Worm (Caenorhabditis elegans) whole organism, early embryonic: ENCODE results near the gene sss-1.

ENCODE experiments used
- B0310.2 ChIP-seq: sonication (generic microtip); optimal IDR thresholded peaks from 2 replicates; lab custom pipeline; 2016; ENCODE audit warnings: mild to moderate bottlenecking, missing genetic modification characterization, missing compliant biosample characterization
- F13C5.2 ChIP-seq: sonication (generic microtip); optimal IDR thresholded peaks from 2 replicates; lab custom pipeline; 2017; ENCODE audit warnings: mild to moderate bottlenecking, missing genetic modification characterization, inconsistent platforms, missing compliant biosample characterization
- aly-1 ChIP-seq: sonication (generic microtip); optimal IDR thresholded peaks from 2 replicates; lab custom pipeline; 2016; ENCODE audit warnings: missing genetic modification characterization, missing compliant biosample characterization
- ama-1 ChIP-seq: fragments of 150-350 bp; optimal IDR thresholded peaks from 2 replicates; lab custom pipeline; 2014
- ceh-13 ChIP-seq: fragments of 200-800 bp; sonication (Bioruptor generic); optimal IDR thresholded peaks from 2 replicates; lab custom pipeline; 2018; ENCODE audit warnings: mild to moderate bottlenecking, missing genetic modification characterization, missing compliant biosample characterization
- ceh-36 ChIP-seq: sonication (generic microtip); optimal IDR thresholded peaks from 2 replicates; lab custom pipeline; 2016; ENCODE audit warnings: missing genetic modification characterization, inconsistent platforms, missing compliant biosample characterization
- ets-7 ChIP-seq: sonication (generic microtip); optimal IDR thresholded peaks from 2 replicates; lab custom pipeline; 2016; ENCODE audit warnings: missing genotype, missing genetic modification characterization, missing compliant biosample characterization
- flt-1 ChIP-seq: fragments of 200-800 bp; sonication (Bioruptor generic); IDR thresholded peaks from 2 replicates; pipeline ENCODE4 v1.3.6; 2022; ENCODE audit warnings: missing genetic modification characterization, missing compliant biosample characterization
- hmbx-1 ChIP-seq: sonication (generic microtip); optimal IDR thresholded peaks from 2 replicates; lab custom pipeline; 2016; ENCODE audit warnings: mild to moderate bottlenecking, missing genetic modification characterization, missing compliant biosample characterization
- hmg-4 ChIP-seq: fragments of 200-800 bp; sonication (Bioruptor generic); optimal IDR thresholded peaks from 2 replicates; lab custom pipeline; 2018; ENCODE audit warnings: mild to moderate bottlenecking, missing genetic modification characterization, missing compliant biosample characterization
- hnd-1 ChIP-seq: sonication (generic microtip); optimal IDR thresholded peaks from 2 replicates; lab custom pipeline; 2016; ENCODE audit warnings: missing genetic modification characterization, missing compliant biosample characterization
- pes-1 ChIP-seq: fragments of 200-800 bp; sonication (Bioruptor generic); IDR thresholded peaks from 2 replicates; pipeline ENCODE4 v1.3.6; 2022; ENCODE audit warnings: missing genetic modification reagents, missing genetic modification characterization, missing compliant biosample characterization
- scrt-1 ChIP-seq: fragments of 200-800 bp; sonication (Bioruptor generic); IDR thresholded peaks from 2 replicates; pipeline ENCODE4 v1.3.6; 2022; ENCODE audit warnings: missing genetic modification characterization, missing compliant biosample characterization
- sea-1 ChIP-seq: fragments of 200-800 bp; sonication (Bioruptor generic); conservative IDR thresholded peaks from 2 replicates; pipeline ENCODE4 v1.3.6; 2022; ENCODE audit warnings: missing genetic modification characterization, missing compliant biosample characterization
- tbx-11 ChIP-seq: fragments of 200-800 bp; sonication (Bioruptor generic); IDR thresholded peaks from 2 replicates; pipeline ENCODE4 v1.3.6; 2022; ENCODE audit warnings: missing genetic modification characterization, missing compliant biosample characterization
- tbx-37 ChIP-seq: fragments of 200-800 bp; sonication (Bioruptor generic); conservative IDR thresholded peaks from 2 replicates; pipeline ENCODE4 v1.3.6; 2022; ENCODE audit warnings: missing genetic modification reagents, missing genetic modification characterization, missing compliant biosample characterization
- tra-4 ChIP-seq: sonication (generic microtip); optimal IDR thresholded peaks from 2 replicates; lab custom pipeline; 2017; ENCODE audit warnings: missing genetic modification characterization, missing compliant biosample characterization

The sss-1 gene

DNA sequence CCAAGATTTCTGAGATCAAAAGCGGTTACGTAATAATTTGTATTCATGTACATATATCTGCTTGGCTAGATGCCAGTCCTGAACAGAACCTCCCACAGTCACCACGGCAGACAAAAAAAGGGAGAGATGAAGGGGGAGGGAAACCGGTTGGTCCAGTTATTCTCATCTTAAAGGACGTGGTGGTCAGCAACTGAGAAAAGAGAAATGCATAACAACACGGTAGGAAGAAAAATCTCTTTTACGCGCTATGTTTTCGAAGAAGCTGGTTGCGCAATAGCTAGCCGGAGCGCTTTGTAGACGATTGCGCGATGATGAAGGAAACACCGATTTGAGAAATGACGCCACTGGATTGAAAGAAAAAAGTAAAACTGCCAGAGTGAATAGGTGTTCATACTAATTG lies 24.5 kb upstream of the sss-1 start:
- TF ChIP-seq tra-4 (tag; lab: Kevin White, UChicago), result no peak
- TF ChIP-seq flt-1, result no peak
- no peak for TF ChIP-seq ceh-36
- no peak for TF ChIP-seq tbx-11 (GFP tag; lab: Robert Waterston, UW)
- no peak for TF ChIP-seq F13C5.2 (tag; lab: Kevin White, UChicago)
- TF ChIP-seq B0310.2, result no peak
- TF ChIP-seq pes-1 (GFP tag; lab: Robert Waterston, UW), result no peak
- TF ChIP-seq hmbx-1 (tag; lab: Kevin White, UChicago), result no peak
- TF ChIP-seq ceh-13 (GFP tag; lab: Kevin White, UChicago), result no peak
- TF ChIP-seq tbx-37 (GFP tag; lab: Robert Waterston, UW), result no peak

- TF ChIP-seq hmg-4 (GFP tag; lab: Kevin White, UChicago) (no peak), aly-1 (tag; lab: Kevin White, UChicago) (no peak), tbx-11 (GFP tag; lab: Robert Waterston, UW) (no peak), sea-1 (no peak), pes-1 (GFP tag; lab: Robert Waterston, UW) (no peak), ceh-13 (GFP tag; lab: Kevin White, UChicago) (no peak), hnd-1 (no peak), B0310.2 (no peak), ets-7 (tag; lab: Kevin White, UChicago) (no peak)
Measured at ce11 chrIV:9916224-9916623, 22.7 kb upstream of the sss-1 start, which contains the start of gene bed-3. Gene bed-3 (plus strand): TSS chrIV:9916524.

DNA sequence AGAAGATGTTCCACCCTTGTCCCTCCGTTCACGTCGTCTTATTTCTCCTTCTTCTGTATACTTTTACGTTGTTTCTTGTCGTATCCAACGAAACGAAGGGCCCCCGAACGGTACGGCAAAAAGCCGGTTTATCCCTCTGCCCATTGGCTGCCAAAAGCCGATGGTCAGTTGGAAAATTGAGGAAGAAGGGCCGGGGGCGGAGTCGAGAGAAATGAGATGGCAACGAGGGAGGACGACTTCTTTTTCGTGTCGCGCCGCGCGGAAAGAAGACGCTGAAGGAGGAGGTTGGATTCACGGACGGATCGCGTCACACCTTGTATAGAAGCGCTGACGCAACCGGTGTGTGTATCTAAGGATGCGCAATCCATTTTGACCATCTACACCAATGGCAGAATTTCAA lies 21.6 kb upstream of the sss-1 start:
- TF ChIP-seq aly-1 (tag; lab: Kevin White, UChicago) (no peak), ets-7 (tag; lab: Kevin White, UChicago) (no peak), pes-1 (GFP tag; lab: Robert Waterston, UW) (no peak), tbx-37 (GFP tag; lab: Robert Waterston, UW) (no peak), scrt-1 (GFP tag; lab: Robert Waterston, UW) (no peak), ceh-36 (no peak), hmg-4 (GFP tag; lab: Kevin White, UChicago) (no peak), B0310.2 (no peak), F13C5.2 (tag; lab: Kevin White, UChicago) (no peak), sea-1 (no peak), tbx-11 (GFP tag; lab: Robert Waterston, UW) (no peak)

- TF ChIP-seq hnd-1 (no peak), sea-1 (no peak), ets-7 (tag; lab: Kevin White, UChicago) (no peak), aly-1 (tag; lab: Kevin White, UChicago) (no peak), tra-4 (tag; lab: Kevin White, UChicago) (no peak), B0310.2 (no peak), ceh-36 (no peak), tbx-11 (GFP tag; lab: Robert Waterston, UW) (no peak), scrt-1 (GFP tag; lab: Robert Waterston, UW) (no peak), tbx-37 (GFP tag; lab: Robert Waterston, UW) (no peak), ceh-13 (GFP tag; lab: Kevin White, UChicago) (no peak), hmg-4 (GFP tag; lab: Kevin White, UChicago) (no peak), hmbx-1 (tag; lab: Kevin White, UChicago) (no peak), pes-1 (GFP tag; lab: Robert Waterston, UW) (no peak), ama-1 (lab: Kevin White, UChicago) (no peak), F13C5.2 (tag; lab: Kevin White, UChicago) (no peak), flt-1 (no peak)
Measured at ce11 chrIV:9913064-9913463, 19.5 kb upstream of the sss-1 start.

DNA sequence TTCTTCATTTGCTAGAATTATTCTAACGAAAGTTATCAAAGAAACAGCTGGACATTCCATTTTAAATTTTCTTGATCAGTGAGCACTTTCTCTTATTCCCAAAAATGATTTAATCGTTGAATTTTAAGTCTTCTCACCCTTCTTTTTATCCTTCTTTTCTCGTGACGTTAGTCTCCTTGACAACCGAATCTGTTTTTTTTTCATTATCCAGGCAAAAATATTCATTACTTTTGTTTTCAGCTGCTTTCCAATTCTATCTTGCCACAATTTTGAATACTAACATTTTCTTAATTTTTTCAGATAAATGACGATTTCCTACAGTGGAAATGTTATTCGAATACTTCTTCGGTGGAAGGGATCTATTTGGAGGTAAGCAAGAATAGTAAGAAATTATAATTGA lies 10.1 kb upstream of the sss-1 start, which contains the start of gene best-13:
Gene best-13 (plus strand): TSS at position 301 of the 400 bp plus-strand sequence.
- TF ChIP-seq hnd-1 (no peak), tra-4 (tag; lab: Kevin White, UChicago) (no peak)

DNA sequence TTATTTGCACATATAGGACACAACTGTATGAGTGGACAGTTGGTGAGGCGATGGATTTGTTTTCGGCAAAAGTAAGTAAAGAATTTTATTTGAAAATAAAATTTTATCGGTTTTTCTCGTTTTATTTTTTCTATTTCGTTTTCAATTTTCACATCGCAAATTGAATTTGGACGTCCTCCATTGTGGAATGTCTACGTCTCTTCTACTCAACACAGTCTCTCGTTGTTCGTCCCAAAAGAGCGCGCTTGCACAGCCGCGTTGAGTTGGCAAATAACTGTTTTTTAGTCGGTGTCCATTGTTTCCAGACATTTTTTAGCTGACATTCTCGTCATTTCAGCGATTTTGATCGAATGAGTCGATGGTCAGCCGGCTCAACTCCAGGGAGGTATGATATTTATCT lies 5.7 kb upstream of the sss-1 start:
- TF ChIP-seq hnd-1 (no peak), flt-1 (no peak), scrt-1 (GFP tag; lab: Robert Waterston, UW) (no peak), tra-4 (tag; lab: Kevin White, UChicago) (no peak), ceh-13 (GFP tag; lab: Kevin White, UChicago) (no peak), hmg-4 (GFP tag; lab: Kevin White, UChicago) (no peak), B0310.2 (no peak), aly-1 (tag; lab: Kevin White, UChicago) (no peak), ceh-36 (no peak), ama-1 (lab: Kevin White, UChicago) (no peak), ets-7 (tag; lab: Kevin White, UChicago) (no peak), pes-1 (GFP tag; lab: Robert Waterston, UW) (no peak), tbx-37 (GFP tag; lab: Robert Waterston, UW) (no peak), F13C5.2 (tag; lab: Kevin White, UChicago) (no peak), hmbx-1 (tag; lab: Kevin White, UChicago) (no peak), tbx-11 (GFP tag; lab: Robert Waterston, UW) (no peak), sea-1 (no peak)

DNA sequence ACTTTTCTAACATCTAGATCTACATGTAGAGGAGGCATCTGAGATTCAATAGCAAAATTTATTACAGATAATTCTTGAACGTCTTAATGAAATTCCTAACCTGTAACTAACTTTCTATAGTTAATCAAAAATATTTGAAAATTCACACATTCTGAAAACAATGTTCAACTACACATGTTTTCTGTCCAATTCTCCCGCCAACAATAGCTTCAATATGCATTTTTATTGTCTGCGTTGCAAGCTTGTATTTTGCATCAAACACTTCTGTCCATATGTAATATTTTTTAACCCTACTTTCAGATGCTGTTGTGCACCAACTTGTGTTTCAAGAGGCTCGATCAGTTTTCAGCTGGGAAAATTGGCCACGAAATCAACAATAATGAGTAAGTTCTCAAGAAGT lies 5.2 kb upstream of the sss-1 start, which contains the start of gene tbc-3:
Gene tbc-3 (plus strand): TSS at position 301 of the 400 bp plus-strand sequence.
- no peak for TF ChIP-seq hmbx-1 (tag; lab: Kevin White, UChicago)
- TF ChIP-seq tra-4 (tag; lab: Kevin White, UChicago), result no peak
- no peak for TF ChIP-seq flt-1
- no peak for TF ChIP-seq ceh-13 (GFP tag; lab: Kevin White, UChicago)
- TF ChIP-seq aly-1 (tag; lab: Kevin White, UChicago), result no peak
- TF ChIP-seq F13C5.2 (tag; lab: Kevin White, UChicago), result no peak

- no peak for TF ChIP-seq tbx-11 (GFP tag; lab: Robert Waterston, UW)
- TF ChIP-seq ceh-36, result no peak
- no peak for TF ChIP-seq aly-1 (tag; lab: Kevin White, UChicago)
- TF ChIP-seq ceh-13 (GFP tag; lab: Kevin White, UChicago), result no peak
- no peak for TF ChIP-seq pes-1 (GFP tag; lab: Robert Waterston, UW)
Measured at ce11 chrIV:9895088-9895487, 1.5 kb upstream of the sss-1 start, which contains the start of gene ssp-32. Gene ssp-32 (plus strand): TSS chrIV:9895388.
